Worm (Caenorhabditis elegans) whole organism, L4 larva: ENCODE data around the gene F38E1.10.

ENCODE experiments used
- R02D3.7 ChIP-seq: fragments of 150-350 bp; sonication (generic microtip); optimal IDR thresholded peaks from 3 replicates; lab custom pipeline; 2014; ENCODE audit warnings: missing biosample characterization, missing genetic modification characterization
- T26A8.4 ChIP-seq: fragments of 200-800 bp; sonication (Bioruptor generic); IDR thresholded peaks from 2 replicates; pipeline ENCODE4 v1.3.6; 2022; ENCODE audit warnings: missing genetic modification characterization, missing compliant biosample characterization
- Y48G9A.11 ChIP-seq: fragments of 200-800 bp; sonication (Bioruptor generic); IDR thresholded peaks from 2 replicates; pipeline ENCODE4 v1.3.6; 2022; ENCODE audit warnings: missing genetic modification reagents, missing genetic modification characterization, missing compliant biosample characterization
- Y5F2A.4 ChIP-seq: fragments of 200-800 bp; sonication (Bioruptor generic); optimal IDR thresholded peaks from 2 replicates; lab custom pipeline; 2018; ENCODE audit warnings: mild to moderate bottlenecking, missing genetic modification characterization, missing compliant biosample characterization
- aha-1 ChIP-seq: fragments of 150-350 bp; peaks from one replicate; lab custom pipeline; 2014; ENCODE audit warnings: missing biosample characterization, missing genetic modification characterization
- aly-2 ChIP-seq: sonication (generic microtip); optimal IDR thresholded peaks from 2 replicates; lab custom pipeline; 2018; ENCODE audit warnings: missing biosample characterization, missing genetic modification characterization
- ama-1 ChIP-seq: fragments of 150-350 bp; optimal IDR thresholded peaks from 2 replicates; lab custom pipeline; 2014; ENCODE audit warnings: inconsistent platforms, mixed read lengths
- ceh-44 ChIP-seq: fragments of 200-800 bp; sonication (Bioruptor generic); IDR thresholded peaks from 2 replicates; pipeline ENCODE4 v1.3.6; 2022; ENCODE audit warnings: missing genetic modification reagents, missing genetic modification characterization, missing compliant biosample characterization
- ceh-82 ChIP-seq: sonication (generic microtip); optimal IDR thresholded peaks from 2 replicates; lab custom pipeline; 2017; ENCODE audit warnings: missing biosample characterization, missing genetic modification characterization
- ces-1 ChIP-seq: fragments of 150-350 bp; sonication (generic microtip); optimal IDR thresholded peaks from 4 replicates; lab custom pipeline; 2014; ENCODE audit warnings: missing biosample characterization, missing genetic modification reagents, missing genetic modification characterization
- daf-16 ChIP-seq, 3 experiments: sonication (generic microtip); optimal IDR thresholded peaks; 2 replicates each; lab custom pipeline; 2016 to 2017; ENCODE audit warnings: missing genetic modification characterization in 3 of 3, missing genetic modification reagents in 3 of 3, mild to moderate bottlenecking in 2 of 3, missing compliant biosample characterization in 2 of 3, missing biosample characterization in 1 of 3, moderate library complexity in 1 of 3
- daf-19 ChIP-seq: fragments of 200-800 bp; sonication (Bioruptor generic); conservative IDR thresholded peaks from 2 replicates; pipeline ENCODE4 v1.3.6; 2022; ENCODE audit warnings: missing genetic modification characterization, missing compliant biosample characterization
- dmd-6 ChIP-seq: fragments of 200-800 bp; sonication (Bioruptor generic); IDR thresholded peaks from 2 replicates; pipeline ENCODE4 v1.3.6; 2022; ENCODE audit warnings: missing genetic modification reagents, missing genetic modification characterization, missing compliant biosample characterization
- dmd-9 ChIP-seq: fragments of 200-800 bp; sonication (Bioruptor generic); IDR thresholded peaks from 2 replicates; pipeline ENCODE4 v1.3.6; 2022; ENCODE audit warnings: missing genetic modification reagents, missing genetic modification characterization, missing compliant biosample characterization
- duxl-1 ChIP-seq: sonication (generic microtip); optimal IDR thresholded peaks from 2 replicates; lab custom pipeline; 2016; ENCODE audit warnings: mild to moderate bottlenecking, missing genetic modification characterization, moderate library complexity, missing compliant biosample characterization; ENCODE audit not compliant: poor library complexity
- dve-1 ChIP-seq: sonication (generic microtip); optimal IDR thresholded peaks from 2 replicates; lab custom pipeline; 2017; ENCODE audit warnings: antibody characterized with exemption, mild to moderate bottlenecking, missing genetic modification characterization, missing compliant biosample characterization; ENCODE audit not compliant: insufficient read depth
- egl-27 ChIP-seq: sonication (generic microtip); optimal IDR thresholded peaks from 3 replicates; lab custom pipeline; 2017; ENCODE audit warnings: missing biosample characterization, missing genetic modification reagents, missing genetic modification characterization
- egl-43 ChIP-seq: fragments of 200-800 bp; sonication (Bioruptor generic); IDR thresholded peaks from 2 replicates; pipeline ENCODE4 v1.3.6; 2022; ENCODE audit warnings: missing genetic modification reagents, missing genetic modification characterization, missing compliant biosample characterization
- fkh-10 ChIP-seq: fragments of 150-350 bp; optimal IDR thresholded peaks from 2 replicates; lab custom pipeline; 2014; ENCODE audit warnings: missing biosample characterization, missing genetic modification reagents, missing genetic modification characterization
- hlh-11 ChIP-seq: fragments of 200-800 bp; sonication (Bioruptor generic); optimal IDR thresholded peaks from 2 replicates; lab custom pipeline; 2018; ENCODE audit warnings: mild to moderate bottlenecking, missing genetic modification characterization, missing compliant biosample characterization
- jun-1 ChIP-seq: fragments of 150-350 bp; optimal IDR thresholded peaks from 2 replicates; lab custom pipeline; 2014; ENCODE audit warnings: missing biosample characterization, missing genetic modification reagents, missing genetic modification characterization
- lin-38 ChIP-seq: fragments of 200-800 bp; sonication (Bioruptor generic); IDR thresholded peaks from 2 replicates; pipeline ENCODE4 v1.3.6; 2022; ENCODE audit warnings: missing genetic modification reagents, missing genetic modification characterization, missing compliant biosample characterization
- lsy-2 ChIP-seq, 2 experiments: fragments of 150-350 bp in 1 of 2; sonication (generic microtip) in 1 of 2; optimal IDR thresholded peaks; 2 replicates each; lab custom pipeline; 2014 to 2017; ENCODE audit warnings: missing biosample characterization in 2 of 2, missing genetic modification characterization in 2 of 2
- mdl-1 ChIP-seq, 2 experiments: fragments of 150-350 bp in 1 of 2; sonication (generic microtip) in 1 of 2; optimal IDR thresholded peaks; 2 replicates each; lab custom pipeline; 2014 to 2017; ENCODE audit warnings: missing biosample characterization in 2 of 2, missing genetic modification characterization in 2 of 2
- mep-1 ChIP-seq: fragments of 150-350 bp; sonication (generic microtip); optimal IDR thresholded peaks from 3 replicates; lab custom pipeline; 2014; ENCODE audit warnings: missing biosample characterization, missing genetic modification characterization
- mxl-2 ChIP-seq: fragments of 200-800 bp; sonication (Bioruptor generic); conservative IDR thresholded peaks from 2 replicates; pipeline ENCODE4 v1.3.6; 2022; ENCODE audit warnings: missing genetic modification reagents, missing genetic modification characterization, missing compliant biosample characterization
- nhr-237 ChIP-seq: sonication (generic microtip); optimal IDR thresholded peaks from 2 replicates; lab custom pipeline; 2017; ENCODE audit warnings: missing biosample characterization, missing genetic modification characterization
- nhr-41 ChIP-seq: fragments of 200-800 bp; sonication (Bioruptor generic); IDR thresholded peaks from 2 replicates; pipeline ENCODE4 v1.3.6; 2022; ENCODE audit warnings: missing genetic modification reagents, missing genetic modification characterization, missing compliant biosample characterization
- nhr-48 ChIP-seq: sonication (generic microtip); optimal IDR thresholded peaks from 2 replicates; lab custom pipeline; 2016; ENCODE audit warnings: mild to moderate bottlenecking, missing genetic modification characterization, missing compliant biosample characterization
- rbr-2 ChIP-seq: sonication (generic microtip); optimal IDR thresholded peaks from 2 replicates; lab custom pipeline; 2016; ENCODE audit warnings: missing genotype, missing genetic modification characterization, missing compliant biosample characterization
- skn-1 ChIP-seq: fragments of 150-350 bp; optimal IDR thresholded peaks from 2 replicates; lab custom pipeline; 2014; ENCODE audit warnings: missing biosample characterization, missing genetic modification characterization
- snpc-4 ChIP-seq: fragments of 150-350 bp; optimal IDR thresholded peaks from 2 replicates; lab custom pipeline; 2014; ENCODE audit warnings: missing biosample characterization, missing genetic modification characterization
- tag-97 ChIP-seq: fragments of 200-800 bp; sonication (Bioruptor generic); IDR thresholded peaks from 2 replicates; pipeline ENCODE4 v1.3.6; 2022; ENCODE audit warnings: missing genetic modification characterization, missing compliant biosample characterization
- tra-1 ChIP-seq: fragments of 200-800 bp; sonication (Bioruptor generic); IDR thresholded peaks from 2 replicates; pipeline ENCODE4 v1.3.6; 2022; ENCODE audit warnings: missing genetic modification reagents, missing genetic modification characterization, missing compliant biosample characterization
- unc-39 ChIP-seq: sonication (generic microtip); optimal IDR thresholded peaks from 2 replicates; lab custom pipeline; 2017; ENCODE audit warnings: missing biosample characterization, missing genetic modification characterization
- unc-62 ChIP-seq, 3 experiments: fragments of 150-350 bp in 1 of 3; sonication (generic microtip); optimal IDR thresholded peaks in 2 of 3; peaks in 1 of 3; 1 replicate in 1 of 3; 2 replicates in 2 of 3; lab custom pipeline; 2014 to 2017; ENCODE audit warnings: missing biosample characterization in 3 of 3, missing genetic modification characterization in 3 of 3, missing genetic modification reagents in 3 of 3, missing genotype in 1 of 3
- zag-1 ChIP-seq: fragments of 150-350 bp; optimal IDR thresholded peaks from 2 replicates; lab custom pipeline; 2014; ENCODE audit warnings: missing biosample characterization, missing genetic modification characterization
- zfp-2 ChIP-seq: sonication (generic microtip); optimal IDR thresholded peaks from 2 replicates; lab custom pipeline; 2016; ENCODE audit warnings: mild to moderate bottlenecking, missing genetic modification characterization, missing compliant biosample characterization
- zfp-3 ChIP-seq: fragments of 200-800 bp; sonication (Bioruptor generic); conservative IDR thresholded peaks from 2 replicates; pipeline ENCODE4 v1.3.6; 2022; ENCODE audit warnings: missing genetic modification reagents, missing genetic modification characterization, missing compliant biosample characterization

The F38E1.10 gene

DNA sequence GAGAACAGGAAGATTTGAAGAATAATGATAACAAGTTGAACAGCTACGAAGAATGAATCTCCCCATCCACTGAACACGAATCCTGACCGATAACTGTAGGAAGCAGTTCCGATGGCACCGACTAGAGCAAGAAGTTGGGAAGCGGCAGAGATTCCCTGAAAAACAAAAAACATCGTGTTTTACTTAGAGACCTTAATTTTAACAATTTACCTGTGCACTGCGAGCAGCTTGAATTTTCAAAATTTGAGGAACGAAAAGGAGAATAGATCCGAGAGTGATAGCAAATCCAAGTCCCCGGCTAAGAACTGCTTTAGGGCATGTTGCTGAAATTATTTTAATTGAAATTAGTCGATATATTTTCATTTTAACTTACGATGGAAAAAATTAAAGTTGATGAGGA, 16.6 kb downstream of the F38E1.10 start:
- TF ChIP-seq aha-1 = peak; percentile 79
- no peak for TF ChIP-seq nhr-237 (tag; lab: Kevin White, UChicago)

DNA sequence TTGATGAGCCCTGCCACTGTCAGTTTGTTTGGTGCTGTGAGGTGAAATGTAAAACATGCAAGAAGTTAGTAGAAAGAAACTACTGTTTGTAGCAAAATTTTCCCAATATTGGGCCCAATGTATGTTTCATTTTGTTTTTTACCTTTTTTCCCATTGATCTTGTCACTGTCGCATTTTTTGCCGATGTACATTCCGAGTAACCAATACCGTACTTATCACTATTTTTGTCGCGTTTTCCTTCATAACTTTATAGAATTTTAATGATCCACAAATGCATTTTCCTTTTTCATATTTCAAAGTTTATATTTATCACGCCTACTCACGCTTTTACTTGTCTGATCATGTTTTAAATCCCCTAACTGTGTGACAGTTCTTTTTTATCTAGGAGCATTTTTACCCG, 17.6 kb downstream of the F38E1.10 start:
- TF ChIP-seq ceh-44 (GFP tag; lab: Robert Waterston, UW) = no peak
- no peak for TF ChIP-seq hlh-11 (tag; lab: Kevin White, UChicago)
- no peak for TF ChIP-seq snpc-4 (tag; lab: Kevin White, UChicago)
- no peak for TF ChIP-seq rbr-2 (tag; lab: Kevin White, UChicago)
- peak; percentile 92 for TF ChIP-seq aha-1

DNA sequence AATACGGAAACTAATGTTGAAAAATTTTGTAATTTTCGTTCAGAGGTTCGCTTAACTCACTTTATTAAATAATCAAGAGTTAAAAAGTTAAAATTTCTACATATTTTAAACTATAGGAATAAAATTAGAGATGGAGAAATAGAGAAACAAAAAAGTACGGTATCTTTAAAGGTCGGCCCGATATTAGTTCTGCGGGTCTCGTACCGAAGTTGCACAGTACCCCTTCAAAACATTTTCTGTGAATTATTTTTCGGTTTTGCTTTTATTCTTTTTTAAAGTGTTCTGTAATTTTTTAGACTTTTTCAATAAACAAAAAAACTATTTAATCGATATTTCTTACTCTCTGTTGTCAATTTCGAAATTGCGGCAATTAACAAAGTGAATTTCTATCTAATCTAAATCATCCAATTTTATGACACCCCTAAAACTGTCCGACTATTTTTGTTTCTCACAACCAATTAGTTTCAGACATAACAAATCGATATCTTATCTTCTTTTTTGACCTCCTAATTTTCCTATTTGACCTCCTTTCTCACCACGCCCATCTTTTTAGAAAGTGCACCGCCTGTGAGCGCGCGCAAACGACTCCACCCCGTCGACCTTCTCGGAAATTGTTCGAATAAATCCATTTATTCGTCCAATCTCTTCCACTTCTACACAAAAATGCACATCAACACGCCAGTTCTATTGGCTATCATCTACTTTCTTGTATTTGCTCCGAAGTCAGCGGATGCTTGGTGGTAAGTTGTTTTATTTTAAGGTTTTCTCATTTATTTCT, 19.7 kb downstream of the F38E1.10 start, which contains the start of gene mom-2:
mom-2 (plus strand) TSS at position 554 of the 778 bp plus-strand sequence.
- no peak for TF ChIP-seq tra-1
- TF ChIP-seq Y48G9A.11 = no peak
- no peak for TF ChIP-seq mep-1
- TF ChIP-seq nhr-41 (GFP tag; lab: Robert Waterston, UW) = no peak
- no peak for TF ChIP-seq fkh-10 (GFP tag; lab: Kevin White, UChicago)
- no peak for TF ChIP-seq aly-2 (tag; lab: Kevin White, UChicago)
- no peak for TF ChIP-seq aha-1
- no peak for TF ChIP-seq egl-27 (tag; lab: Kevin White, UChicago)
- TF ChIP-seq dmd-6 (GFP tag; lab: Robert Waterston, UW) = no peak
- TF ChIP-seq lin-38 (GFP tag; lab: Robert Waterston, UW) = no peak
- no peak for TF ChIP-seq duxl-1 (tag; lab: Kevin White, UChicago)

DNA sequence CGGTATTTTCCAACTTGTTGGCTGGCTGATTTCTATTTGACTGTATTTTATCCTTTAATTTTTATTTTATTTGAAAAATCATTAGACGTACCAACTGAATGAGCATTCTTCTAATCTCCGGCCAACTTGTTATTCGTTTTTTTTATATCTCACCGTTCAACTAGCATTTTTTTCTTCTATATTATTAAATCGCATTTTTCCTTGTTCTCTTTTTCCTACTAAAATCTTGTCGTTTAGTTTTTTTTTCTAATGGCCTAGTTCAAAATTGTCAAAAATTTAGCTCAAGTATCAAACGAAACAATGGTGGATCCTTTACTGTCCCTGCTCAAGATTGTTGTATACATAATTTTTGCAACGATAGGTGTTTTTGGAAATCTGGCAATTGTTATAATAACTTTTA, 23.9 kb downstream of the F38E1.10 start, which contains the start of gene srsx-22:
srsx-22 (plus strand) TSS at position 301 of the 400 bp plus-strand sequence.
- TF ChIP-seq zfp-3 (GFP tag; lab: Robert Waterston, UW) = no peak
- TF ChIP-seq daf-19 = no peak
- no peak for TF ChIP-seq zfp-2 (tag; lab: Kevin White, UChicago)
- no peak for TF ChIP-seq T26A8.4 (GFP tag; lab: Robert Waterston, UW)
- no peak for TF ChIP-seq tag-97 (GFP tag; lab: Robert Waterston, UW)
- TF ChIP-seq ces-1 (GFP tag; lab: Kevin White, UChicago) = no peak
- TF ChIP-seq egl-27 (tag; lab: Kevin White, UChicago) = no peak
- TF ChIP-seq unc-39 (tag; lab: Kevin White, UChicago) = no peak
- no peak for TF ChIP-seq R02D3.7 (tag; lab: Kevin White, UChicago)
- no peak for TF ChIP-seq zag-1 (tag; lab: Kevin White, UChicago)
- TF ChIP-seq nhr-48 (tag; lab: Kevin White, UChicago) = no peak
- no peak for TF ChIP-seq ceh-82

DNA sequence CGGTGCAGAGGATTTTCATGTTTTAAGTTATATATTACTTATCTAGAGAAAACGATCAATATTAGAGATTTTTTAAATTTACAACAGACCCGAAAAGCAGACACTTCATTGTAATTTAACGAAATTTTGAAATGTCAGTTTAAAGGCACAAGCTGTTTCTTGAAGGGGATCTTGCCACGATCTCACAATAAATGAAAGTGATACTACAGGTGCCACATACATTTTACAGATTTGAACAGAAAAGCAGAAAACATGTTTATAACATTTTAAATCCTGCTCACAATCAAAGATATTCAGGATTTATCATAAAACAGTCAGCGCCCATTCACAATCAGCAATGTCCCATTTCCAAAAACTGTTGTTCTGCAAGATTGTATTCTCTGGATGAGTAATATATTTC, 25.4 kb downstream of the F38E1.10 start:
- no peak for TF ChIP-seq mdl-1 (tag; optimal IDR thresholded peaks at IDR 0.05; lab: Kevin White, UChicago)
- peak; percentile 94 for TF ChIP-seq aha-1
- TF ChIP-seq, all 104 proteins: peak for 1

DNA sequence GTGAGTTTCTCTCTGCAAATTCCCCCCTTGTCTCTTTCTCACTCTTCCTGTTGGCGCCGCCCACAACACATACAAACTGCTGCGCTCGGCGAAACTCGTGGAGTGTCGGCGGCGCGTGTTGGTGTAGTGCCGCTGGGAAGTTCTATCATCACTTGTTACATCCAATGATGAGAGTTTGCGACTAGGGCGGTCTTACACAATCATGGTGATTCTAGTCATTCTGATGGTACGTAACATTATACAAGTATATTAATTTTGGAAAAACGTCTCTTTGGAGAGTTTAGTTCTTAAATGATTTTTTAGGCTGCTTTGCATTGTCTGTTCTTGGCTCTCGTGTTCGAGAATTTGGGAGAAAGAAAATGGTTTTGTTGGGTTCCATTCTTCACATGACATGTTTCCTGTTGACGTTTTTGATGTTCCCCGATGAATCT, 26.3 kb downstream of the F38E1.10 start:
- TF ChIP-seq mxl-2 (no peak), Y5F2A.4 (no peak), dve-1 (tag; lab: Kevin White, UChicago) (peak; percentile 96), unc-62 (GFP tag; optimal IDR thresholded peaks at IDR 0.05 in 1 of 2; lab: Kevin White, UChicago) (no peak), unc-62 (tag; optimal IDR thresholded peaks at IDR 0.05; lab: Kevin White, UChicago) (no peak), jun-1 (tag; lab: Kevin White, UChicago) (peak; percentile 50), dmd-9 (GFP tag; lab: Robert Waterston, UW) (0 out of 2 replicates have a peak, but pooled peaks have one; percentile 15), lsy-2 (tag; optimal IDR thresholded peaks at IDR 0.05; lab: Kevin White, UChicago) (peak; percentile 57 to 75), duxl-1 (tag; lab: Kevin White, UChicago) (peak; percentile 95), daf-16 (GFP tag; optimal IDR thresholded peaks at IDR 0.05; lab: Kevin White, UChicago) (peak; percentile 64 to 69), daf-16 (tag; optimal IDR thresholded peaks at IDR 0.05; lab: Kevin White, UChicago) (peak; percentile 87), tag-97 (GFP tag; lab: Robert Waterston, UW) (no peak), ceh-44 (GFP tag; lab: Robert Waterston, UW) (no peak), mdl-1 (tag; optimal IDR thresholded peaks at IDR 0.05; lab: Kevin White, UChicago) (peak in 1 of 2 experiments; percentile 2), ama-1 (lab: Kevin White, UChicago) (peak; percentile 98), skn-1 (tag; lab: Kevin White, UChicago) (no peak), egl-43 (GFP tag; lab: Robert Waterston, UW) (no peak; the same call in 1 of the 2 replicates)
